Fruit fly (Drosophila melanogaster) whole organism: Measurements from ENCODE around the gene CG15203.

Experiments used
- CG8478 ChIP-seq: fragments of >200 bp; optimal IDR thresholded peaks from 2 replicates; lab custom pipeline; 2018; ENCODE audit warnings: inconsistent platforms
- Dll ChIP-seq: fragments of >200 bp; optimal IDR thresholded peaks from 2 replicates; lab custom pipeline; 2017
- EcR ChIP-seq, 2 experiments: fragments of >200 bp; optimal IDR thresholded peaks; 2 replicates each; lab custom pipeline; 2017; ENCODE audit warnings: missing biosample characterization in 2 of 2, missing genetic modification characterization in 2 of 2, missing genetic modification reagents in 2 of 2
- pan ChIP-seq: fragments of >200 bp; optimal IDR thresholded peaks from 2 replicates; lab custom pipeline; 2017
- psq ChIP-seq: fragments of >200 bp; optimal IDR thresholded peaks from 2 replicates; lab custom pipeline; 2017
- usp ChIP-seq: fragments of >200 bp; optimal IDR thresholded peaks from 2 replicates; lab custom pipeline; 2017; ENCODE audit warnings: missing biosample characterization, missing genetic modification characterization, mixed read lengths

Gene CG15203

DNA sequence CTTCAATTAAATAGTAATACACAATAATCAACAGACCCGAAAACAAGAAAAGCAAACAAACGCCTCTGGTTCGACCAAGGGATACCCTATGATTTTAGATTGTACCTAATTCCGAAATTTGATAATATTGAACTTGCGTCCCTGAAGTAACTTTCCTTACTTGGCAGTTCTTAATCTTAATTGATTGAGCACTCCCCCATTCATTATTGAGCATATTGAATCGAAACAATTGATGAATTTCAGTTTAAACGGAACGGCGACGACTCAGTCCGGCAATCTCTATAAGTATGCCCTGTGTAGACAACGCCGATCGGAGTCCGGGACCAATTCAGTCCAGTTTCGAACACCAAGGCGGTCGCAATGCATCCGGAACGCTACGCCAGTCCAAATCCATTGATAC, at the start of gene CG15203:
CG15203 (plus strand) TSS at position 301 of the 400 bp plus-strand sequence.
- TF ChIP-seq usp (GFP tag; lab: Kevin White, UChicago), result no peak
- no peak for TF ChIP-seq psq (lab: Kevin White, UChicago)
- TF ChIP-seq EcR (GFP tag; optimal IDR thresholded peaks at IDR 0.05; lab: Kevin White, UChicago), result no peak
- no peak for TF ChIP-seq CG8478 (lab: Kevin White, UChicago)

DNA sequence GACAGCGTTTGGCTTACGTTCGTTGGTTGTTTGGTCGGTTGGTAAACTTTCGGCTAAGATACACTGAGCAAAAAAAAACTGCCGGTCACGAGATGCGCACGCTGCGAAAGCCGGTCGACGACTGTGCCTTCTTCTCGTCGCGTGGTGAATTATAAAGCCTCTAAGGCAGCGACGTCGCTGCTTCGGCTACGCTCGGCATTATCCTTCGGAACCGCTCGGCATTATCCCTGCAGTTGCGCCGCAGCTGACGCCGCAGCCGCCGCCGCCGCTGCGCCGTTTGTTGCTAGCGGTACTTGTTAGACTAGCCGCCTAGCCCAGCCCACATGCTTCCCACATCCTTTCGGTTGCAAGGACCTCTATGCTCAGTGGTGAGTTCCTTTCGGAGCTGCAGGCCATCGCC, 26.6 kb upstream of the CG15203 start, which contains the start of gene vex:
vex (minus strand) TSS at position 114 of the 400 bp plus-strand sequence.
- TF ChIP-seq EcR (GFP tag; optimal IDR thresholded peaks at IDR 0.05; lab: Kevin White, UChicago) (no peak), Dll (lab: Kevin White, UChicago) (no peak), psq (lab: Kevin White, UChicago) (no peak), pan (lab: Kevin White, UChicago) (no peak), usp (GFP tag; lab: Kevin White, UChicago) (no peak), CG8478 (lab: Kevin White, UChicago) (no peak)

DNA sequence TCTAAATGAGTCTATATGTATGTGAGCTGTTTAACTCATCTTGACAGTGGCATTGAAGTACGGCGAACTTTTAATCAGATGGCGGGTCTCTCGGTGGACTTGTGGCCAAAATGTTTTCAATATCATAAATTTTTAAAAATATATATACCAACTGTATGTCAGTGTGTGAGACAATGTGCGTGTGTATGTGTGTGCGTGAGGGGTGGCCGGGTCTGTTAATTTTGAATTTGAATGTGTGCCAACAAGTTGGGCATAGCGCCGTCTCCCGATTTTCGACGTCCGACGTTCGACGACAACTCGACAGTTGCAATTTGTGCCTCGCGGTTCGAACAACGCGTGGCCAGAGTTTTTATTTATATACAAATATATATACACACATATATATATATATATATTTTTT, 21.9 kb upstream of the CG15203 start, which contains the start of gene SmydA-4:
SmydA-4 (plus strand) TSS at position 301 of the 400 bp plus-strand sequence.
- no peak for TF ChIP-seq pan (lab: Kevin White, UChicago)
- TF ChIP-seq Dll (lab: Kevin White, UChicago), result no peak
- no peak for TF ChIP-seq CG8478 (lab: Kevin White, UChicago)
- TF ChIP-seq psq (lab: Kevin White, UChicago), result no peak
- TF ChIP-seq EcR (GFP tag; optimal IDR thresholded peaks at IDR 0.05; lab: Kevin White, UChicago), result no peak
- TF ChIP-seq usp (GFP tag; lab: Kevin White, UChicago), result no peak

DNA sequence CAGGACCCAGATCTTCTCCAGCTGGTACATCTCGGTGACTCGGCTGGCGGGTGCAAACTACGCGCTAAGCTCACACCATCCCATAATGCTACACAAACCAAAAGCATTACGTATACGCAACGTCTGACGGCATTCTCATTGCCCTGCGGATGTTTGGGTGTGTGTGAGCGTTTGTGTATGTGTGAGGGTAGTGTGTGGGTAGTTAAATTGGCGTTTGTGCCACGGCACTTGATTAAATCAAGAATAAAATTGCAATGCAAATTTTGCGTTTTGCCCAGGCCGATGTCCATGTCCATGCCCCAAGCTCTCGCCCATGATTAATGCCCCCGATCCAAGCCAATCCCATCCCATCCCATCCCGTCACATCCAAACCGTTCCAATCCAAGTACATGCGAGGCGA, 12.9 kb upstream of the CG15203 start, which contains the start of gene CG1552:
CG1552 (minus strand) TSS at position 101 of the 400 bp plus-strand sequence.
- TF ChIP-seq usp (GFP tag; lab: Kevin White, UChicago) (no peak), pan (lab: Kevin White, UChicago) (no peak), CG8478 (lab: Kevin White, UChicago) (no peak), EcR (GFP tag; optimal IDR thresholded peaks at IDR 0.05; lab: Kevin White, UChicago) (no peak), Dll (lab: Kevin White, UChicago) (no peak), psq (lab: Kevin White, UChicago) (no peak)

DNA sequence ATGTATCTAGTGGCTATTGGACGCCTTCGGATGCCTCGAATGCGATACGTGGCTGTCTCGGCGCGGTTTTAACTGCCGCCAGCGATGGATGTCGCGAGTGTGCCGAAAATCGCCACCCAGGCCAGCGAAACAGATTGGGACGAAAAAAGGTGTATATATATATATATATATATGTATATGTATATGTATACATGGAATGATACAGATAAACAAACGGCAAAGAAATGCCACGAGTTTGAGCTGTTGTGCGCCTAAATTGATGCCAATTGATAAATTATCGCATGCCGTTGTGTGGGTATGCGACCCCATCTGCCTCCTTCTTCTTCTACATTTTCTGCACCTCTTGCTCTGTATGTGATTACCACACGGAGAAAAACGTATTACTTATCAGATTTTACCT, 6.8 kb upstream of the CG15203 start, which contains the start of gene CG1545:
CG1545 (minus strand) TSS at position 101 of the 400 bp plus-strand sequence.
- TF ChIP-seq psq (lab: Kevin White, UChicago) (no peak), Dll (lab: Kevin White, UChicago) (no peak), EcR (GFP tag; optimal IDR thresholded peaks at IDR 0.05; lab: Kevin White, UChicago) (no peak), CG8478 (lab: Kevin White, UChicago) (no peak), pan (lab: Kevin White, UChicago) (no peak), usp (GFP tag; lab: Kevin White, UChicago) (no peak)

DNA sequence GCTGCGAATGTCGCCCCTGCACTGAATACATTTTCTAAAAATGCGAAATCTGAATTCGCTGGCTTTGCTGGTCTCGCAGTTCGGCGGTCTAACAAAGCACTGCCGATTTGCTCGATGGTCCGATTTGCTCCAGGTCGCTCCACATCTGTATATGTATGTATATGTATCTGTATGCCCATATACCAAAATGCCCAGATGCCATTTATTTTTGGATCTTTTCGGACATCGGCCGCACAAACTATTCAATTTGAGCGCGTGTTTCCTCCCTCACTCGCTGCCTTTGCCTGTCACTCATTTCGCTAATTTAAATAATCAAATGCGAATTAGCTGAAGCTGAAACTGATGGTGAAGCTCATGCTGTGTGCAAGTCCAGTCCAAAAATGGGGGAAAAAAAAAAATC, 3.3 kb upstream of the CG15203 start, which contains the start of gene CG1537:
CG1537 (minus strand) TSS at position 101 of the 400 bp plus-strand sequence.
- no peak for TF ChIP-seq pan (lab: Kevin White, UChicago)
- TF ChIP-seq EcR (GFP tag; optimal IDR thresholded peaks at IDR 0.05; lab: Kevin White, UChicago), result no peak
- TF ChIP-seq psq (lab: Kevin White, UChicago), result no peak
- no peak for TF ChIP-seq usp (GFP tag; lab: Kevin White, UChicago)
- no peak for TF ChIP-seq Dll (lab: Kevin White, UChicago)
- TF ChIP-seq CG8478 (lab: Kevin White, UChicago), result no peak

DNA sequence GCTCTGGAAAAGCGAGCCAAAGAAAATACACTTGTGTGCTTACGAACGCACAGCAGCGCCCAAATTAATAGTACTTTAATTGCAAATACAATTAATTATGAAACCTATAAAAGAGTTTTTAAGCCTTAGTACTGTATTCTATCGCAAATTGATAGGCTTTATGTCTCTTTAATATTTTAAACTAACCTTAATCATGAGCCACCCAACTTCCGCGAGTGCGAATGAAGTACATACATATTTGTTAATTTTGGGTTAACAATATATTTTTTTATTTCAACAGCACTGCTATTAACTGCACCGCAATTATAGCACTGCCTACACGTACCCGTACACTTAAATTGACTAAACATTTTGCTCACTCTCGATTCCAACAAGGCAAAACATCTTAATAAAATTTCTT, 14.9 kb downstream of the CG15203 start:
- TF ChIP-seq CG8478 (lab: Kevin White, UChicago) (no peak), EcR (GFP tag; optimal IDR thresholded peaks at IDR 0.05; lab: Kevin White, UChicago) (no peak), pan (lab: Kevin White, UChicago) (no peak), usp (GFP tag; lab: Kevin White, UChicago) (no peak), Dll (lab: Kevin White, UChicago) (no peak), psq (lab: Kevin White, UChicago) (no peak)

DNA sequence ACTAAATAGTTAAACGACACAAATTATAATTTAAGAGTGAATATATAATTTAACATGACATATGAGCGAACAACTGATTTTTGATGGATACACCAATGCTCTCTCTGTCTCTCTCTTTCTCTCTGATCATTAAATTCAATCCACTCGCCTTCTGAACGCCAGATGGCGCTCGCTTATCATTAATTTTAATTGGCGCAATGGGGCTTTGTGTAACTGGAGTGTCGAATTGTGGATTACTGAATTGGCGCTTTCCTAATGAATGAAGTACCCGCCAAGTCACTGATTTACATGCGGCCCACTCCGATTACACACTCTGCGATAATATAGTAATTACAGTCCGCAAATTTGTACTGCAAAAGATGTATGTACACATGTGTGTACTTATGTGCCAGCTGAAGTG, 15.5 kb downstream of the CG15203 start:
- TF ChIP-seq CG8478 (lab: Kevin White, UChicago) (no peak), Dll (lab: Kevin White, UChicago) (no peak), EcR (GFP tag; optimal IDR thresholded peaks at IDR 0.05; lab: Kevin White, UChicago) (no peak), usp (GFP tag; lab: Kevin White, UChicago) (no peak), pan (lab: Kevin White, UChicago) (no peak), psq (lab: Kevin White, UChicago) (no peak)

DNA sequence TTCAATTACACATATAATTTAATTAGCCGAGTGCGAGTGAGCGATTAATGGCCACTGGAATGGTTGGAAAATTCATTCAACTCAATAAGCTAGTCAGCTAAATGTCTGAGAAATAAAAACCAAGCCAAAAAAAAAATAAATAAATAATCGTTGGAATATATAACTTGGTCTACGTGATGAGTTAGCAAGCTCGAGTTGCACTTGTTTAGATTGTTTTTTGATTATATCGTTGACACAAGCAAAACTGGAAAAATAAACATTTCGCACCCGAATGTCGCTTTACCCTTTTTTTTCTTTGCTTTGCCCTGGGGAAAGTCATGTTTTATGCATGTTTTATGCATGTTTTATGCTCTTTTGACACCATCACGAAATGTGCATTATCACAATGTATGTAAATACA, 16.7 kb downstream of the CG15203 start:
- TF ChIP-seq usp (GFP tag; lab: Kevin White, UChicago) (no peak), CG8478 (lab: Kevin White, UChicago) (no peak), Dll (lab: Kevin White, UChicago) (no peak), EcR (GFP tag; optimal IDR thresholded peaks at IDR 0.05; lab: Kevin White, UChicago) (no peak), pan (lab: Kevin White, UChicago) (no peak), psq (lab: Kevin White, UChicago) (no peak)

DNA sequence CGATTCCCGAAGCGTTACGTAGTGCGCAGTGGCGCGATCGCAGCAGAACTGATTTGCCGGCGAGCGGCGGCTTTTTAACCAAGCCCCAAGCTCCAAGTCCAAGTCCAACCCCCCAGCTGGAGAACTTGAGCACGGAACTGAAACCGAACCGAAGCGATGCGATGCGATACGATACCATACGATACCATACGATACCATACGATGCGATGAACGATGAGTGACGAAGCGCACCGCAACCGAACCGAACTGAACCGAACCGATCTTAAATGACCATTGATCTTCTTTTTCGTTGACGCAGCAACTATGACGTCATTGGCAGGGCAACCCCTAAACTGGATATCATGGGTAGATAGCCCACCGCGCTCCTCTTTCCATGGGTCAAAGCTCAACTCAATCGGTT, 19.9 kb downstream of the CG15203 start, which contains the start of gene sev:
sev (minus strand) TSS at position 50 of the 400 bp plus-strand sequence.
- TF ChIP-seq EcR (GFP tag; optimal IDR thresholded peaks at IDR 0.05; lab: Kevin White, UChicago) (no peak), pan (lab: Kevin White, UChicago) (no peak), Dll (lab: Kevin White, UChicago) (no peak), CG8478 (lab: Kevin White, UChicago) (no peak), psq (lab: Kevin White, UChicago) (no peak), usp (GFP tag; lab: Kevin White, UChicago) (no peak)

DNA sequence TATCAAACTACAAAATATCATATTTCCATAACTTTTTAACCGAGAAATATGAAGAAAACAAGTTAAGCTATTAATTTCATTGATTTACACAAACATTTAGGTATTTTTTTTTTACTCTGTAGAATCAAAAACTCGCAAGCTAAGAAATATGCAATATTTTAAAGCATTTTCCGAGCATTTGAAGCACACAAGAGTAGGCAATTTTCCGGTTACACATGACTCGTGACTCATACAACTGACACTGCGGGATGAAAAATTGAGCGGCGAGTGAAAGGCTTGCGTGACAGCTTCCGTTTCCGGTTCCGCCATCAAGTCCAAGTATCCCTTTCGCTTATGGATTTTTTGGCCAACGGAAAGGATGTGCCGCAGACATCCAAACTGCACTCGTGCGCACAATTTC, 21.0 kb downstream of the CG15203 start:
- TF ChIP-seq usp (GFP tag; lab: Kevin White, UChicago) (no peak), Dll (lab: Kevin White, UChicago) (no peak), psq (lab: Kevin White, UChicago) (no peak), pan (lab: Kevin White, UChicago) (no peak), CG8478 (lab: Kevin White, UChicago) (no peak), EcR (GFP tag; optimal IDR thresholded peaks at IDR 0.05; lab: Kevin White, UChicago) (no peak)
